Worm (Caenorhabditis elegans): ENCODE measurements around the gene T02G5.3.

The T02G5.3 gene

ce11 chrII:7090085-7090484 lies 3.1 kb upstream of the T02G5.3 start:
- TF ChIP-seq ces-1 (GFP tag; optimal IDR thresholded peaks at IDR 0.05) (peak; percentile 9), lin-32 (GFP tag; optimal IDR thresholded peaks at IDR 0.05) (no peak)

- no peak for TF ChIP-seq hlh-1 (tag; optimal IDR thresholded peaks at IDR 0.05)
- no peak for TF ChIP-seq unc-62 (GFP tag; optimal IDR thresholded peaks at IDR 0.05)
- TF ChIP-seq nhr-2 (tag; optimal IDR thresholded peaks at IDR 0.05), result peak; percentile 78
- TF ChIP-seq ztf-11 (tag; optimal IDR thresholded peaks at IDR 0.05), result no peak
- no peak for TF ChIP-seq nhr-237 (tag; optimal IDR thresholded peaks at IDR 0.05)
- peak; percentile 21 for TF ChIP-seq cnd-1 (tag; optimal IDR thresholded peaks at IDR 0.05)
- TF ChIP-seq zip-8 (tag; optimal IDR thresholded peaks at IDR 0.05), result peak; percentile 93
These were observed 2.3 kb upstream of the T02G5.3 start for ce11 chrII:7090852-7091251.

ce11 chrII:7095970-7096369 lies 2.8 kb downstream of the T02G5.3 start:
- no peak for TF ChIP-seq lsy-2 (tag; optimal IDR thresholded peaks at IDR 0.05)
- TF ChIP-seq ceh-83 (GFP tag; optimal IDR thresholded peaks at IDR 0.05), result no peak

- TF ChIP-seq sptf-1 (tag; optimal IDR thresholded peaks at IDR 0.05) (no peak), drap-1 (GFP tag; optimal IDR thresholded peaks at IDR 0.05) (no peak), ztf-11 (tag; optimal IDR thresholded peaks at IDR 0.05) (no peak), lin-32 (GFP tag; optimal IDR thresholded peaks at IDR 0.05) (no peak)
These were observed 5.4 kb downstream of the T02G5.3 start, which contains the start of gene mct-5 for ce11 chrII:7098578-7098977. mct-5 (minus strand) TSS chrII:7098593.

ce11 chrII:7099231-7099630 lies 6.0 kb downstream of the T02G5.3 start:
- TF ChIP-seq drap-1 (GFP tag; optimal IDR thresholded peaks at IDR 0.05) (no peak), unc-62 (GFP tag; optimal IDR thresholded peaks at IDR 0.05) (no peak), nhr-12 (tag; optimal IDR thresholded peaks at IDR 0.05) (no peak), lsy-2 (tag; optimal IDR thresholded peaks at IDR 0.05) (no peak), ham-2 (GFP tag; optimal IDR thresholded peaks at IDR 0.05) (no peak), ces-1 (GFP tag; optimal IDR thresholded peaks at IDR 0.05) (no peak), cnd-1 (tag; optimal IDR thresholded peaks at IDR 0.05) (no peak), nhr-76 (tag; optimal IDR thresholded peaks at IDR 0.05) (no peak), mls-2 (tag; optimal IDR thresholded peaks at IDR 0.05) (no peak), elt-1 (tag; optimal IDR thresholded peaks at IDR 0.05; ENCODE audit: borderline replicate concordance, insufficient read depth) (no peak)

- TF ChIP-seq hlh-1 (tag; optimal IDR thresholded peaks at IDR 0.05), result no peak
- TF ChIP-seq blmp-1 (tag; optimal IDR thresholded peaks at IDR 0.05), result no peak
- no peak for TF ChIP-seq mls-2 (tag; optimal IDR thresholded peaks at IDR 0.05)
- TF ChIP-seq drap-1 (GFP tag; optimal IDR thresholded peaks at IDR 0.05), result no peak
- no peak for TF ChIP-seq nhr-28 (tag; optimal IDR thresholded peaks at IDR 0.05)
- TF ChIP-seq lin-32 (GFP tag; optimal IDR thresholded peaks at IDR 0.05), result no peak
- no peak for TF ChIP-seq snpc-4 (tag; optimal IDR thresholded peaks at IDR 0.05)
- TF ChIP-seq zip-8 (tag; optimal IDR thresholded peaks at IDR 0.05), result no peak
- no peak for TF ChIP-seq unc-120 (tag; optimal IDR thresholded peaks at IDR 0.05; ENCODE audit: poor library complexity, severe bottlenecking)
- TF ChIP-seq nhr-2 (tag; optimal IDR thresholded peaks at IDR 0.05), result no peak
- TF ChIP-seq bed-3 (GFP tag; optimal IDR thresholded peaks at IDR 0.05), result no peak
- TF ChIP-seq lsy-2 (tag; optimal IDR thresholded peaks at IDR 0.05), result no peak
- TF ChIP-seq flh-1 (GFP tag; optimal IDR thresholded peaks at IDR 0.05), result no peak
- no peak for TF ChIP-seq pha-4 (tag; optimal IDR thresholded peaks at IDR 0.05)
- TF ChIP-seq lin-13 (tag; optimal IDR thresholded peaks at IDR 0.05), result no peak
- no peak for TF ChIP-seq elt-3 (tag; optimal IDR thresholded peaks at IDR 0.05)
- no peak for TF ChIP-seq unc-39 (tag; optimal IDR thresholded peaks at IDR 0.05)
These were observed 7.6 kb downstream of the T02G5.3 start, which contains the start of gene mmaa-1 for ce11 chrII:7100838-7101237. mmaa-1 (minus strand) TSS chrII:7101165.

- TF ChIP-seq elt-3 (tag; optimal IDR thresholded peaks at IDR 0.05), result no peak
- no peak for TF ChIP-seq zip-8 (tag; optimal IDR thresholded peaks at IDR 0.05)
- TF ChIP-seq ztf-11 (tag; optimal IDR thresholded peaks at IDR 0.05), result no peak
- TF ChIP-seq drap-1 (GFP tag; optimal IDR thresholded peaks at IDR 0.05), result no peak
- no peak for TF ChIP-seq ceh-43 (GFP tag; optimal IDR thresholded peaks at IDR 0.05)
- no peak for TF ChIP-seq pha-4 (tag; optimal IDR thresholded peaks at IDR 0.05)
- TF ChIP-seq lsy-2 (tag; optimal IDR thresholded peaks at IDR 0.05), result no peak
- TF ChIP-seq mls-2 (tag; optimal IDR thresholded peaks at IDR 0.05), result no peak
- TF ChIP-seq nhr-28 (tag; optimal IDR thresholded peaks at IDR 0.05), result no peak
- no peak for TF ChIP-seq tbx-8 (GFP tag; optimal IDR thresholded peaks at IDR 0.05)
- TF ChIP-seq nhr-76 (tag; optimal IDR thresholded peaks at IDR 0.05), result no peak
- no peak for TF ChIP-seq unc-62 (GFP tag; optimal IDR thresholded peaks at IDR 0.05)
- TF ChIP-seq lin-13 (tag; optimal IDR thresholded peaks at IDR 0.05), result no peak
- TF ChIP-seq mep-1 (tag; optimal IDR thresholded peaks at IDR 0.05), result no peak
- TF ChIP-seq nhr-2 (tag; optimal IDR thresholded peaks at IDR 0.05), result no peak
- no peak for TF ChIP-seq elt-1 (tag; optimal IDR thresholded peaks at IDR 0.05; ENCODE audit: borderline replicate concordance, insufficient read depth)
- no peak for TF ChIP-seq unc-120 (tag; optimal IDR thresholded peaks at IDR 0.05; ENCODE audit: poor library complexity, severe bottlenecking)
- TF ChIP-seq ceh-83 (GFP tag; optimal IDR thresholded peaks at IDR 0.05), result no peak
- TF ChIP-seq M03D4.4 (tag; optimal IDR thresholded peaks at IDR 0.05), result no peak
These were observed 9.1 kb downstream of the T02G5.3 start for ce11 chrII:7102288-7102687.

Measured in whole organism, mixed stage, embryonic.